Worm (Caenorhabditis elegans) whole organism, mixed stage, embryonic: Measurements from ENCODE around the gene twk-35.
A peak's percentile ranks its signal among the peaks of the same experiment; 100 is the strongest.

Experiments
- M03D4.4 ChIP-seq: sonication (generic microtip); optimal IDR thresholded peaks from 2 replicates; lab custom pipeline; 2017; ENCODE audit warnings: mild to moderate bottlenecking, missing genetic modification characterization, missing compliant biosample characterization
- bed-3 ChIP-seq: fragments of 200-800 bp; sonication (Bioruptor generic); optimal IDR thresholded peaks from 3 replicates; lab custom pipeline; 2018; ENCODE audit warnings: mild to moderate bottlenecking, missing genetic modification characterization, moderate library complexity, missing compliant biosample characterization
- ceh-83 ChIP-seq: fragments of 200-800 bp; sonication (Bioruptor generic); optimal IDR thresholded peaks from 2 replicates; lab custom pipeline; 2018; ENCODE audit warnings: mild to moderate bottlenecking, missing genetic modification characterization, missing compliant biosample characterization
- ces-1 ChIP-seq: fragments of 150-350 bp; optimal IDR thresholded peaks from 2 replicates; lab custom pipeline; 2014; ENCODE audit warnings: missing biosample characterization, missing genetic modification reagents, missing genetic modification characterization
- cnd-1 ChIP-seq: fragments of 200-800 bp; sonication (Bioruptor generic); optimal IDR thresholded peaks from 2 replicates; lab custom pipeline; 2018; ENCODE audit warnings: mild to moderate bottlenecking, missing genetic modification characterization, missing compliant biosample characterization
- drap-1 ChIP-seq: fragments of 200-800 bp; sonication (Bioruptor generic); optimal IDR thresholded peaks from 3 replicates; lab custom pipeline; 2018; ENCODE audit warnings: mild to moderate bottlenecking, missing genetic modification characterization, missing compliant biosample characterization
- elt-1 ChIP-seq: sonication (generic microtip); optimal IDR thresholded peaks from 2 replicates; lab custom pipeline; 2017; ENCODE audit warnings: missing genetic modification characterization, mild to moderate bottlenecking, missing compliant biosample characterization, antibody characterized with exemption, moderate library complexity, borderline replicate concordance; ENCODE audit not compliant: insufficient read depth
- elt-3 ChIP-seq: fragments of 150-350 bp; optimal IDR thresholded peaks from 2 replicates; lab custom pipeline; 2014; ENCODE audit warnings: missing biosample characterization, missing genetic modification characterization
- flh-1 ChIP-seq: fragments of 200-800 bp; sonication (Bioruptor generic); optimal IDR thresholded peaks from 2 replicates; lab custom pipeline; 2018; ENCODE audit warnings: mild to moderate bottlenecking, missing genetic modification characterization, moderate library complexity, missing compliant biosample characterization
- ham-2 ChIP-seq: fragments of 200-800 bp; sonication (Bioruptor generic); optimal IDR thresholded peaks from 2 replicates; lab custom pipeline; 2018; ENCODE audit warnings: mild to moderate bottlenecking, missing genetic modification characterization, missing compliant biosample characterization
- hlh-1 ChIP-seq: fragments of 150-350 bp; optimal IDR thresholded peaks from 2 replicates; lab custom pipeline; 2014; ENCODE audit warnings: missing biosample characterization, missing genetic modification reagents, missing genetic modification characterization
- lin-13 ChIP-seq: fragments of 150-350 bp; optimal IDR thresholded peaks from 2 replicates; lab custom pipeline; 2014; ENCODE audit warnings: missing biosample characterization, missing genetic modification characterization
- lsy-2 ChIP-seq: fragments of 150-350 bp; optimal IDR thresholded peaks from 2 replicates; lab custom pipeline; 2014; ENCODE audit warnings: missing biosample characterization, missing genetic modification characterization
- mab-5 ChIP-seq: fragments of 150-350 bp; optimal IDR thresholded peaks from 2 replicates; lab custom pipeline; 2014; ENCODE audit warnings: missing biosample characterization, missing genetic modification characterization
- mep-1 ChIP-seq: fragments of 150-350 bp; optimal IDR thresholded peaks from 2 replicates; lab custom pipeline; 2017; ENCODE audit warnings: missing biosample characterization, missing genetic modification reagents, missing genetic modification characterization, inconsistent platforms
- nhr-2 ChIP-seq: fragments of 150-350 bp; optimal IDR thresholded peaks from 2 replicates; lab custom pipeline; 2014; ENCODE audit warnings: missing biosample characterization, missing genetic modification characterization
- pha-4 ChIP-seq: fragments of 150-350 bp; optimal IDR thresholded peaks from 2 replicates; lab custom pipeline; 2018; ENCODE audit warnings: missing biosample characterization, missing genetic modification reagents, missing genetic modification characterization
- sem-2 ChIP-seq: fragments of 200-800 bp; sonication (Bioruptor generic); optimal IDR thresholded peaks from 2 replicates; lab custom pipeline; 2018; ENCODE audit warnings: mild to moderate bottlenecking, missing genetic modification characterization, missing compliant biosample characterization
- snpc-4 ChIP-seq: fragments of 150-350 bp; optimal IDR thresholded peaks from 2 replicates; lab custom pipeline; 2014; ENCODE audit warnings: missing biosample characterization, missing genetic modification characterization
- sptf-1 ChIP-seq: sonication (generic microtip); optimal IDR thresholded peaks from 2 replicates; lab custom pipeline; 2017; ENCODE audit warnings: mild to moderate bottlenecking, missing genetic modification characterization, moderate library complexity, missing compliant biosample characterization
- unc-120 ChIP-seq: sonication (generic microtip); optimal IDR thresholded peaks from 2 replicates; lab custom pipeline; 2017; ENCODE audit warnings: missing genetic modification characterization, missing compliant biosample characterization; ENCODE audit not compliant: poor library complexity, severe bottlenecking
- unc-39 ChIP-seq: fragments of 150-350 bp; optimal IDR thresholded peaks from 2 replicates; lab custom pipeline; 2014; ENCODE audit warnings: missing biosample characterization, missing genetic modification characterization
- zip-8 ChIP-seq: fragments of 150-350 bp; optimal IDR thresholded peaks from 2 replicates; lab custom pipeline; 2014; ENCODE audit warnings: missing biosample characterization, missing genetic modification characterization
- ztf-11 ChIP-seq: fragments of 150-350 bp; optimal IDR thresholded peaks from 2 replicates; lab custom pipeline; 2014; ENCODE audit warnings: missing biosample characterization, missing genetic modification characterization

Gene twk-35

ce11 chrV:20824962-20825609 lies 37.7 kb upstream of the twk-35 start, which contains the start of the genes gcy-22 and grl-14:
gcy-22 (minus strand) TSS chrV:20825062.
grl-14 (plus strand) TSS chrV:20825559.
- no peak for TF ChIP-seq mab-5 (tag; lab: Kevin White, UChicago)
- no peak for TF ChIP-seq hlh-1 (tag; lab: Kevin White, UChicago)
- TF ChIP-seq mep-1 (tag; lab: Kevin White, UChicago): no peak
- TF ChIP-seq bed-3: no peak
- no peak for TF ChIP-seq sem-2 (GFP tag; lab: Kevin White, UChicago)
- no peak for TF ChIP-seq lin-13 (tag; lab: Kevin White, UChicago)
- TF ChIP-seq ztf-11 (tag; lab: Kevin White, UChicago): no peak

- TF ChIP-seq snpc-4 (tag; lab: Kevin White, UChicago): no peak
- TF ChIP-seq pha-4 (tag; lab: Kevin White, UChicago): no peak
Measured at ce11 chrV:20826618-20827017, 36.2 kb upstream of the twk-35 start.

- TF ChIP-seq flh-1 (GFP tag; lab: Kevin White, UChicago) (no peak), ceh-83 (GFP tag; lab: Kevin White, UChicago) (no peak), ces-1 (GFP tag; lab: Kevin White, UChicago) (peak; percentile 70), mep-1 (tag; lab: Kevin White, UChicago) (peak; percentile 5), elt-3 (tag; lab: Kevin White, UChicago) (no peak)
- TF ChIP-seq, all 35 proteins: peak for 2
Measured at ce11 chrV:20828820-20829219, 34.0 kb upstream of the twk-35 start, which contains the start of gene sbt-1. sbt-1 (minus strand) TSS chrV:20828881.

ce11 chrV:20829511-20829910 lies 33.3 kb upstream of the twk-35 start, which contains the start of gene num-1:
num-1 (plus strand) TSS chrV:20829811.
- TF ChIP-seq zip-8 (tag; lab: Kevin White, UChicago) (no peak), lsy-2 (tag; lab: Kevin White, UChicago) (no peak), ztf-11 (tag; lab: Kevin White, UChicago) (no peak), elt-1 (tag; lab: Kevin White, UChicago) (no peak), pha-4 (tag; lab: Kevin White, UChicago) (no peak), M03D4.4 (tag; lab: Kevin White, UChicago) (no peak), ceh-83 (GFP tag; lab: Kevin White, UChicago) (no peak), flh-1 (GFP tag; lab: Kevin White, UChicago) (no peak), bed-3 (no peak), unc-39 (tag; lab: Kevin White, UChicago) (no peak), lin-13 (tag; lab: Kevin White, UChicago) (no peak), drap-1 (GFP tag; lab: Kevin White, UChicago) (no peak), sem-2 (GFP tag; lab: Kevin White, UChicago) (no peak), elt-3 (tag; lab: Kevin White, UChicago) (no peak)
- TF ChIP-seq, all 35 proteins: peak for 0

ce11 chrV:20830409-20830808 lies 32.4 kb upstream of the twk-35 start:
- TF ChIP-seq sptf-1: no peak
- no peak for TF ChIP-seq mep-1 (tag; lab: Kevin White, UChicago)
- no peak for TF ChIP-seq elt-1 (tag; lab: Kevin White, UChicago)
- no peak for TF ChIP-seq flh-1 (GFP tag; lab: Kevin White, UChicago)
- no peak for TF ChIP-seq unc-120 (tag; lab: Kevin White, UChicago)

- TF ChIP-seq bed-3 (no peak), sem-2 (GFP tag; lab: Kevin White, UChicago) (no peak), elt-1 (tag; lab: Kevin White, UChicago) (no peak), cnd-1 (no peak), pha-4 (tag; lab: Kevin White, UChicago) (peak; percentile 45), hlh-1 (tag; lab: Kevin White, UChicago) (no peak), mab-5 (tag; lab: Kevin White, UChicago) (no peak), ham-2 (GFP tag; lab: Kevin White, UChicago) (no peak)
- TF ChIP-seq, all 35 proteins: peak for 1
Measured at ce11 chrV:20831867-20832266, 30.9 kb upstream of the twk-35 start.

ce11 chrV:20832554-20832963 lies 30.2 kb upstream of the twk-35 start:
- peak; percentile 63 for TF ChIP-seq sptf-1
- TF ChIP-seq mep-1 (tag; lab: Kevin White, UChicago): peak; percentile 52
- no peak for TF ChIP-seq unc-120 (tag; lab: Kevin White, UChicago)
- TF ChIP-seq lin-13 (tag; lab: Kevin White, UChicago): peak; percentile 7
- TF ChIP-seq nhr-2 (tag; lab: Kevin White, UChicago): no peak
- TF ChIP-seq ces-1 (GFP tag; lab: Kevin White, UChicago): peak; percentile 90
- TF ChIP-seq bed-3: peak; percentile 15
